Fruit fly (Drosophila melanogaster): ENCODE measurements around the gene Cad96Ca.

Cad96Ca gene

dm6 chr3R:25168259-25168972 is 39.7 kb downstream of the Cad96Ca start:
- TF ChIP-seq psq (optimal IDR thresholded peaks at IDR 0.05) (no peak), insv (optimal IDR thresholded peaks at IDR 0.05) (no peak), ttk (optimal IDR thresholded peaks at IDR 0.05) (no peak)

DNA sequence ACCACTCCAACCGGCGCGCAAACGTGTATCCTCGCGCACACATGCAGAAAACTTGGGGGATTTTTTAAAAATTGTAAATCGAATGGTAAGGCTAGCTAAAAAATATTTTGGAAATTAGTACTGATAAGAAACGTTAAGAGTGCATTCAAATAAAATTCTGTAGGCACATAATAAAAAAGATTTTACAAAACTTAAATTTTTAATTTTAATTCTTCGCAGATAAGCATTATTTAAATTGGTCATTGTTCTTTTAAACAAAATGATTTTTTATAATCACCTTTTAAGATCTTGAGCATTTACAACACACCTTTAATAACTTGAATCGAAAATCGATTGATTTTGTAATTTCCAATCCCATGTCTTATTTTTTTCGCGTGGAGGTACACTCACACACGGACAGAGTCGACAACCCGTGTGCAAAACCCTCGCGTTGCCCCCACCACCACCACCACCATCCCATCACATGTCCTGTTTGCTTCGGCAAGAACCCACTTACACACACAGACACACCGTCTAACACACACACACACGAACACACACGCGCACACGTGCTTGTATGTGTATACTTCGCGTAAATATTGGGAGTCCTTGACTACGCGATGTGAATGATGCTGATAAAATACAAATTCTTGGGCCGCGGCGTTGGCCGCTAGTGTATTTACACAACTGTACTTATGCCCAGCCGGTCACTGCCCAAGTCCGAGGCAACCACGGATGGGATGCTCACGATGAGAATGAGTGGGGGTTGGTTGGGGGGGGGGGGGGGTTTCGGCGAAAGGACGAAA is 40.5 kb downstream of the Cad96Ca start:
- TF ChIP-seq psq (optimal IDR thresholded peaks at IDR 0.05) (no peak), insv (optimal IDR thresholded peaks at IDR 0.05) (no peak), h (optimal IDR thresholded peaks at IDR 0.05) (no peak), Sin3A (optimal IDR thresholded peaks at IDR 0.05) (no peak), ttk (optimal IDR thresholded peaks at IDR 0.05) (no peak), Myc (optimal IDR thresholded peaks at IDR 0.05) (no peak)

- no peak for TF ChIP-seq psq (optimal IDR thresholded peaks at IDR 0.05)
- TF ChIP-seq h (optimal IDR thresholded peaks at IDR 0.05): no peak
- no peak for TF ChIP-seq Sin3A (optimal IDR thresholded peaks at IDR 0.05)
- TF ChIP-seq Myc (optimal IDR thresholded peaks at IDR 0.05): no peak
- no peak for TF ChIP-seq ttk (optimal IDR thresholded peaks at IDR 0.05)
- TF ChIP-seq insv (optimal IDR thresholded peaks at IDR 0.05): no peak
Observed at dm6 chr3R:25166788-25167187, 41.3 kb downstream of the Cad96Ca start.

dm6 chr3R:25161520-25161919 is 46.6 kb downstream of the Cad96Ca start:
- TF ChIP-seq h (optimal IDR thresholded peaks at IDR 0.05): no peak
- TF ChIP-seq ttk (optimal IDR thresholded peaks at IDR 0.05): no peak
- no peak for TF ChIP-seq psq (optimal IDR thresholded peaks at IDR 0.05)
- no peak for TF ChIP-seq Sin3A (optimal IDR thresholded peaks at IDR 0.05)
- no peak for TF ChIP-seq Myc (optimal IDR thresholded peaks at IDR 0.05)
- no peak for TF ChIP-seq insv (optimal IDR thresholded peaks at IDR 0.05)

dm6 chr3R:25152342-25152741 is 55.7 kb downstream of the Cad96Ca start:
- TF ChIP-seq insv (optimal IDR thresholded peaks at IDR 0.05): no peak
- TF ChIP-seq h (optimal IDR thresholded peaks at IDR 0.05): no peak
- no peak for TF ChIP-seq psq (optimal IDR thresholded peaks at IDR 0.05)
- TF ChIP-seq Sin3A (optimal IDR thresholded peaks at IDR 0.05): no peak
- TF ChIP-seq ttk (optimal IDR thresholded peaks at IDR 0.05): no peak
- no peak for TF ChIP-seq Myc (optimal IDR thresholded peaks at IDR 0.05)

All from Kc167 (cell line).